Worm (Caenorhabditis elegans): ENCODE measurements around the gene W03C9.5.
A peak's percentile ranks its signal among the peaks of the same experiment; 100 is the strongest.

Gene W03C9.5

ce11 chrII:11936393-11936792 is 31.0 kb downstream of the W03C9.5 start:
- no peak for TF ChIP-seq F26F4.8 (GFP tag; conservative IDR thresholded peaks at IDR 0.05)
- TF ChIP-seq daf-8 (GFP tag; IDR thresholded peaks at IDR 0.05), result no peak
- no peak for TF ChIP-seq hmg-1.1 (GFP tag; IDR thresholded peaks at IDR 0.05)
- no peak for TF ChIP-seq unc-62 (GFP tag; optimal IDR thresholded peaks at IDR 0.05 in 1 of 2)
- no peak for TF ChIP-seq unc-62 (tag; optimal IDR thresholded peaks at IDR 0.05)
- no peak for TF ChIP-seq tag-97 (GFP tag; IDR thresholded peaks at IDR 0.05)
- TF ChIP-seq nhr-111 (GFP tag; optimal IDR thresholded peaks at IDR 0.05), result no peak
- no peak for TF ChIP-seq aly-2 (tag; optimal IDR thresholded peaks at IDR 0.05)
- peak; percentile 20 for TF ChIP-seq hlh-11 (tag; optimal IDR thresholded peaks at IDR 0.05)
- TF ChIP-seq nhr-6 (tag; optimal IDR thresholded peaks at IDR 0.05), result no peak
- no peak for TF ChIP-seq mxl-2 (GFP tag; conservative IDR thresholded peaks at IDR 0.05)
- TF ChIP-seq ceh-20 (GFP tag; IDR thresholded peaks at IDR 0.05), result no peak
- TF ChIP-seq pqm-1 (tag; optimal IDR thresholded peaks at IDR 0.05), result peak; percentile 71
- no peak for TF ChIP-seq ceh-28 (tag; optimal IDR thresholded peaks at IDR 0.05)
- TF ChIP-seq dmd-6 (GFP tag; IDR thresholded peaks at IDR 0.05), result peak; percentile 18; the same call in 1 of the 2 replicates
- 0 out of 2 replicates have a peak, but pooled peaks have one; percentile 39 for TF ChIP-seq tra-1 (GFP tag; IDR thresholded peaks at IDR 0.05)
- TF ChIP-seq ctbp-1 (GFP tag; IDR thresholded peaks at IDR 0.05), result no peak
- TF ChIP-seq nhr-28 (tag; optimal IDR thresholded peaks at IDR 0.05), result peak; percentile 6
- TF ChIP-seq mxl-3 (GFP tag; optimal IDR thresholded peaks at IDR 0.05), result no peak

ce11 chrII:11935266-11935665 is 32.1 kb downstream of the W03C9.5 start, which contains the start of gene lin-29:
lin-29 (minus strand) TSS chrII:11935343.
- peak in 1 of 2 experiments; percentile 66 for TF ChIP-seq unc-62 (GFP tag; optimal IDR thresholded peaks at IDR 0.05 in 1 of 2)
- TF ChIP-seq unc-62 (tag; optimal IDR thresholded peaks at IDR 0.05), result no peak
- TF ChIP-seq daf-8 (GFP tag; IDR thresholded peaks at IDR 0.05), result no peak

- TF ChIP-seq nhr-10 (tag; optimal IDR thresholded peaks at IDR 0.05) (no peak), gei-8 (GFP tag; optimal IDR thresholded peaks at IDR 0.05) (no peak), F37D6.2 (tag; optimal IDR thresholded peaks at IDR 0.05) (no peak), ceh-82 (tag; optimal IDR thresholded peaks at IDR 0.05) (no peak), zfp-3 (GFP tag; conservative IDR thresholded peaks at IDR 0.05) (no peak), D1046.2 (GFP tag; IDR thresholded peaks at IDR 0.05) (no peak), nhr-111 (GFP tag; optimal IDR thresholded peaks at IDR 0.05) (no peak), lin-39 (tag; optimal IDR thresholded peaks at IDR 0.05) (no peak), spr-1 (tag; optimal IDR thresholded peaks at IDR 0.05) (no peak), snpc-4 (tag; optimal IDR thresholded peaks at IDR 0.05) (no peak), egl-27 (tag; optimal IDR thresholded peaks at IDR 0.05) (no peak), Y48G9A.11 (GFP tag; IDR thresholded peaks at IDR 0.05) (no peak), daf-19 (GFP tag; conservative IDR thresholded peaks at IDR 0.05) (no peak), dmd-9 (GFP tag; IDR thresholded peaks at IDR 0.05) (no peak), lin-13 (GFP tag; optimal IDR thresholded peaks at IDR 0.05) (no peak), unc-130 (GFP tag; optimal IDR thresholded peaks at IDR 0.05) (no peak), T26A8.4 (GFP tag; IDR thresholded peaks at IDR 0.05) (no peak)
Observed at ce11 chrII:11930132-11930531, 37.2 kb downstream of the W03C9.5 start.

ce11 chrII:11928752-11929151 is 38.6 kb downstream of the W03C9.5 start:
- TF ChIP-seq dpl-1 (GFP tag; optimal IDR thresholded peaks at IDR 0.05) (no peak), unc-62 (GFP tag; optimal IDR thresholded peaks at IDR 0.05 in 1 of 2) (peak in 1 of 2 experiments; percentile 85), unc-62 (tag; optimal IDR thresholded peaks at IDR 0.05) (no peak), hlh-11 (tag; optimal IDR thresholded peaks at IDR 0.05) (peak; percentile 45), nhr-48 (tag; optimal IDR thresholded peaks at IDR 0.05) (peak; percentile 17), snpc-1.2 (GFP tag; IDR thresholded peaks at IDR 0.05) (no peak), spr-3 (GFP tag; optimal IDR thresholded peaks at IDR 0.05) (no peak), lsy-2 (tag; optimal IDR thresholded peaks at IDR 0.05) (peak in 1 of 2 experiments; percentile 13), F37D6.2 (tag; optimal IDR thresholded peaks at IDR 0.05) (no peak), nhr-28 (tag; optimal IDR thresholded peaks at IDR 0.05) (peak; percentile 59), Y105C5A.15 (GFP tag; IDR thresholded peaks at IDR 0.05) (no peak), ces-1 (GFP tag; optimal IDR thresholded peaks at IDR 0.05) (no peak), nhr-77 (tag; optimal IDR thresholded peaks at IDR 0.05) (no peak), set-16 (GFP tag; IDR thresholded peaks at IDR 0.05) (peak; percentile 13; the same call in 1 of the 2 replicates), zag-1 (tag; optimal IDR thresholded peaks at IDR 0.05) (no peak), ama-1 (optimal IDR thresholded peaks at IDR 0.05) (no peak), lin-29 (GFP tag; IDR thresholded peaks at IDR 0.05) (no peak), dmd-8 (GFP tag; IDR thresholded peaks at IDR 0.05) (no peak), zip-11 (GFP tag; IDR thresholded peaks at IDR 0.05) (no peak), dmd-6 (GFP tag; IDR thresholded peaks at IDR 0.05) (0 out of 2 replicates have a peak, but pooled peaks have one; percentile 12)

All from whole organism, L4 larva.